Worm (Caenorhabditis elegans) whole organism, L4/young adult: ENCODE data around the gene F13B12.2.

Source experiments
- W03F9.2 ChIP-seq: fragments of 150-350 bp; optimal IDR thresholded peaks from 2 replicates; lab custom pipeline; 2014; ENCODE audit warnings: missing biosample characterization, missing genetic modification characterization
- dao-5 ChIP-seq: sonication (generic microtip); optimal IDR thresholded peaks from 2 replicates; lab custom pipeline; 2016; ENCODE audit warnings: missing genotype, missing genetic modification characterization, moderate library complexity, missing compliant biosample characterization
- him-1 ChIP-seq: sonication (generic microtip); optimal IDR thresholded peaks from 2 replicates; lab custom pipeline; 2016; ENCODE audit warnings: missing genotype, missing genetic modification reagents, missing genetic modification characterization, missing compliant biosample characterization

DNA sequence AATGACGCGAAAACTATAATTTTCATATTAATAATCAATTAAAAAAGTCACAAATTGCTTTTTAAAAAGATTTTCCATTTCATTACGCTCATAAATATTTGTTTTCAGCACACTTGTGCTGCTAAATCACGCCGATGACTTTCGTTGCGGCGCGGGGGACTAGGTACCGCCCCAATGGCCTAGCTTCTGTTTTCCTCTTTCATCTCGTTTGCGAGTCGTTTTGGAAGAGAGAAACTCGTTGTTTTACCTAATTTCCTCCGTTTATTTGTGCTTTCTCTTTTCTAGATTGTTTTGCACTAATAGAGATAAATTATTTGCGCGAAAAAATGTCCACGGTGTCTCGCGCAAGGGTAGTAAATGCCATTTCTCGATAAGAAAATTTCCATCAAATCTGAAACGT is 47.9 kb downstream of the F13B12.2 start:
- TF ChIP-seq W03F9.2 (tag; lab: Kevin White, UChicago), result no peak
- no peak for TF ChIP-seq dao-5 (tag; lab: Kevin White, UChicago)
- TF ChIP-seq him-1 (tag; lab: Kevin White, UChicago), result no peak
